Worm (Caenorhabditis elegans) whole organism, L3 larva: ENCODE data around the gene F49F1.10.
"Not testable (repeated sequence)": the region's sequence is repeated elsewhere in the genome, so short reads cannot be mapped to it uniquely, and the experiment has no call there.

Experiments used
- R02D3.7 ChIP-seq: fragments of 150-350 bp; optimal IDR thresholded peaks from 2 replicates; lab custom pipeline; 2014; ENCODE audit warnings: missing biosample characterization, missing genetic modification characterization
- ZK546.5 ChIP-seq: sonication (generic microtip); optimal IDR thresholded peaks from 2 replicates; lab custom pipeline; 2017; ENCODE audit warnings: missing biosample characterization, missing genetic modification characterization
- ama-1 ChIP-seq: fragments of 150-350 bp; optimal IDR thresholded peaks from 2 replicates; lab custom pipeline; 2018
- ceh-28 ChIP-seq: fragments of 150-350 bp; optimal IDR thresholded peaks from 2 replicates; lab custom pipeline; 2014; ENCODE audit warnings: missing biosample characterization, missing genetic modification reagents, missing genetic modification characterization
- ceh-82 ChIP-seq: fragments of 150-350 bp; optimal IDR thresholded peaks from 2 replicates; lab custom pipeline; 2014; ENCODE audit warnings: missing biosample characterization, missing genetic modification characterization
- daf-12 ChIP-seq: fragments of 150-350 bp; optimal IDR thresholded peaks from 2 replicates; lab custom pipeline; 2014; ENCODE audit warnings: missing biosample characterization, missing genetic modification reagents, missing genetic modification characterization
- elt-1 ChIP-seq: fragments of 150-350 bp; optimal IDR thresholded peaks from 2 replicates; lab custom pipeline; 2014; ENCODE audit warnings: missing biosample characterization, missing genetic modification characterization
- elt-2 ChIP-seq: sonication (generic microtip); optimal IDR thresholded peaks from 2 replicates; lab custom pipeline; 2016; ENCODE audit warnings: missing genetic modification reagents, mild to moderate bottlenecking, missing genetic modification characterization, missing compliant biosample characterization
- elt-3 ChIP-seq, 3 experiments: fragments of 150-350 bp in 1 of 3; sonication (generic microtip) in 2 of 3; optimal IDR thresholded peaks; 2 replicates in 2 of 3; 4 replicates in 1 of 3; lab custom pipeline; 2014 to 2017; ENCODE audit warnings: missing biosample characterization in 3 of 3, missing genetic modification characterization in 3 of 3
- fkh-2 ChIP-seq: fragments of 150-350 bp; optimal IDR thresholded peaks from 2 replicates; lab custom pipeline; 2014; ENCODE audit warnings: missing biosample characterization, missing genetic modification reagents, missing genetic modification characterization
- jun-1 ChIP-seq: fragments of 150-350 bp; optimal IDR thresholded peaks from 2 replicates; lab custom pipeline; 2014; ENCODE audit warnings: missing biosample characterization, missing genetic modification reagents, missing genetic modification characterization
- lin-15B ChIP-seq: fragments of 150-350 bp; optimal IDR thresholded peaks from 2 replicates; lab custom pipeline; 2014; ENCODE audit warnings: missing biosample characterization, missing genetic modification characterization
- lin-39 ChIP-seq: fragments of 150-350 bp; optimal IDR thresholded peaks from 2 replicates; lab custom pipeline; 2018; ENCODE audit warnings: missing biosample characterization, missing genetic modification reagents, missing genetic modification characterization
- lsy-12 ChIP-seq: sonication (generic microtip); optimal IDR thresholded peaks from 2 replicates; lab custom pipeline; 2016; ENCODE audit warnings: mild to moderate bottlenecking, missing genetic modification characterization, missing compliant biosample characterization
- mdl-1 ChIP-seq: fragments of 150-350 bp; optimal IDR thresholded peaks from 2 replicates; lab custom pipeline; 2014; ENCODE audit warnings: missing biosample characterization, missing genetic modification characterization
- mml-1 ChIP-seq: fragments of 150-350 bp; sonication (generic microtip); optimal IDR thresholded peaks from 3 replicates; lab custom pipeline; 2014; ENCODE audit warnings: missing biosample characterization, missing genetic modification characterization
- nfya-1 ChIP-seq: sonication (generic microtip); optimal IDR thresholded peaks from 2 replicates; lab custom pipeline; 2017; ENCODE audit warnings: missing genetic modification characterization, mild to moderate bottlenecking, missing compliant biosample characterization, antibody characterized with exemption, moderate library complexity; ENCODE audit not compliant: insufficient read depth
- nhr-12 ChIP-seq: fragments of 150-350 bp; optimal IDR thresholded peaks from 2 replicates; lab custom pipeline; 2014; ENCODE audit warnings: missing biosample characterization, missing genetic modification characterization
- nhr-23 ChIP-seq: fragments of 150-350 bp; optimal IDR thresholded peaks from 2 replicates; lab custom pipeline; 2014; ENCODE audit warnings: missing biosample characterization, missing genetic modification reagents, missing genetic modification characterization
- nhr-28 ChIP-seq: fragments of 150-350 bp; optimal IDR thresholded peaks from 2 replicates; lab custom pipeline; 2014; ENCODE audit warnings: missing biosample characterization, missing genetic modification characterization
- nhr-67 ChIP-seq: fragments of 150-350 bp; optimal IDR thresholded peaks from 2 replicates; lab custom pipeline; 2014; ENCODE audit warnings: missing biosample characterization, missing genetic modification characterization
- nhr-76 ChIP-seq: fragments of 150-350 bp; sonication (generic microtip); optimal IDR thresholded peaks from 5 replicates; lab custom pipeline; 2014; ENCODE audit warnings: missing biosample characterization, missing genetic modification characterization
- nhr-77 ChIP-seq: fragments of 150-350 bp; optimal IDR thresholded peaks from 2 replicates; lab custom pipeline; 2014; ENCODE audit warnings: missing biosample characterization, missing genetic modification characterization
- pha-4 ChIP-seq: fragments of 150-350 bp; optimal IDR thresholded peaks from 2 replicates; lab custom pipeline; 2014; ENCODE audit warnings: missing biosample characterization, missing genetic modification reagents, missing genetic modification characterization
- pqm-1 ChIP-seq: fragments of 150-350 bp; optimal IDR thresholded peaks from 2 replicates; lab custom pipeline; 2017; ENCODE audit warnings: missing biosample characterization, missing genetic modification characterization, inconsistent platforms
- sea-2 ChIP-seq: fragments of 150-350 bp; sonication (generic microtip); optimal IDR thresholded peaks from 4 replicates; lab custom pipeline; 2014; ENCODE audit warnings: missing biosample characterization, missing genetic modification reagents, missing genetic modification characterization
- skn-1 ChIP-seq: fragments of 150-350 bp; optimal IDR thresholded peaks from 2 replicates; lab custom pipeline; 2014; ENCODE audit warnings: missing biosample characterization, missing genetic modification characterization
- snpc-4 ChIP-seq: fragments of 150-350 bp; optimal IDR thresholded peaks from 2 replicates; lab custom pipeline; 2014; ENCODE audit warnings: missing biosample characterization, missing genetic modification characterization
- tbx-2 ChIP-seq: sonication (generic microtip); optimal IDR thresholded peaks from 2 replicates; lab custom pipeline; 2016; ENCODE audit warnings: mild to moderate bottlenecking, missing genetic modification characterization, missing compliant biosample characterization
- unc-39 ChIP-seq: sonication (generic microtip); optimal IDR thresholded peaks from 4 replicates; lab custom pipeline; 2017; ENCODE audit warnings: missing biosample characterization, missing genetic modification characterization
- unc-62 ChIP-seq: fragments of 150-350 bp; sonication (generic microtip); optimal IDR thresholded peaks from 4 replicates; lab custom pipeline; 2014; ENCODE audit warnings: missing biosample characterization, missing genetic modification reagents, missing genetic modification characterization
- zag-1 ChIP-seq: fragments of 150-350 bp; optimal IDR thresholded peaks from 2 replicates; lab custom pipeline; 2014; ENCODE audit warnings: missing biosample characterization, missing genetic modification characterization
- ztf-11 ChIP-seq: fragments of 150-350 bp; optimal IDR thresholded peaks from 2 replicates; lab custom pipeline; 2014; ENCODE audit warnings: missing biosample characterization, missing genetic modification characterization

F49F1.10 gene

DNA sequence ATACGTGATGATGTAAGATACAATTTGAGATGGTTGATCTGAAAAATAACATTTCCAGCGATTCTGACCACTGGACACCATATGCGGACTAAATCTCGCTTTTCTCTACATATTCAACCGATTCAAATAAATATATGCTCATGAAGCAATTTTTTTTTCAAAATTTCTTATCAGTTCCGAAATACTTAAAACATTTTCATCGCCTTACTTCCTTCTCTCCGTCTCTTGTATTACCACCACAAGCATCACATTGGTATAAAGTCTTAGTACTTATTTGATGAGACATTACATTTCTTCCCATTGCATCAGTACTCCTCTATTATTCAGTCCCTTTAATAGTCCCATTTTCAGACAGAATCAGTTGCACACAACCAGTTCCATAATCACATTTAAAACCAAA lies 15.7 kb upstream of the F49F1.10 start, which contains the start of gene K08D10.14:
Gene K08D10.14, plus strand, starts transcription at position 301 of the 400 bp plus-strand sequence.
- peak; percentile 51 for TF ChIP-seq elt-2 (tag; lab: Kevin White, UChicago)
- no peak for TF ChIP-seq tbx-2 (tag; lab: Kevin White, UChicago)

DNA sequence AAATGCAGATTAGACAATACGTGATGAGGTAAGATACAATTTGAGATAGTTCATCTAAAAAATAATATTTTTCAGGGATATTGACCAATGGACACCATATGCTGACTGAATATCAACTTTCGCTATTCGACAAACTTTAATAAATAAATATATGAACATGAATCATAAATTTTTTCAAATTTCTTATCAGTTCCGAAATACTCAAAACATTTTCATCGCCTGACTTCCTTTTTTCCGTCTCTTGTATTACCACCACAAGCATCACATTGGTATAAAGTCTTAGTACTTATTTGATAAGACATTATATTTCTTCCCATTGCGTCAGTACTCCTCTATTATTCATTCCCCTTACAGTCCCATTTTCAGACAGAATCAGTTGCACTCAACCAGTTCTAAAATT lies 13.2 kb upstream of the F49F1.10 start, which contains the start of the genes K08D10.10 and R07C12.1:
Gene K08D10.10, plus strand, starts transcription at position 93 of the 400 bp plus-strand sequence.
Gene R07C12.1, plus strand, starts transcription at position 314 of the 400 bp plus-strand sequence.
- peak; percentile 10 for TF ChIP-seq jun-1
- TF ChIP-seq daf-12 (tag; lab: Kevin White, UChicago) = no peak
- TF ChIP-seq zag-1 = no peak
- no peak for TF ChIP-seq ama-1
- no peak for TF ChIP-seq ceh-28 (tag; lab: Kevin White, UChicago)
- TF ChIP-seq mml-1 (tag; lab: Kevin White, UChicago) = no peak
- no peak for TF ChIP-seq ztf-11 (tag; lab: Kevin White, UChicago)
- TF ChIP-seq nhr-28 (tag; lab: Kevin White, UChicago) = no peak
- peak; percentile 74 for TF ChIP-seq elt-2 (tag; lab: Kevin White, UChicago)
- TF ChIP-seq unc-39 = no peak

DNA sequence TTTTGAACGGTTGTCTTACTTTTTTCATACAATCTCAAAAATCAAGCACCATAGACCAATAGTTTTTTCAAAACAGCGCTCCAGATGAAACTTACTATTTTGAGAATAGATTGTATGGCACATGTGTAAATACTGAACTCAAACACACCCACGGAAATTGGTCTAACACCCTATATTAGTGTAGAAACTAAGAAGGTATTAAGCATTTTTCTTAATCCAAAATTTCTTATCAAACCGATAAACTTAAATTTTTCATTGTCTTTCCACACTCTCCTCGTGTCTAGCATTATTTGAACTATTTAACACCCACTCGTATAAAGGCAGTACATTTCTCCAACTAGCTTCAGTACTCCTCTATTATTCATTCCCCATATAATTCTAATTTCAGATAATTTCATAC lies 11.2 kb upstream of the F49F1.10 start:
- no peak for TF ChIP-seq R02D3.7 (tag; lab: Kevin White, UChicago)
- TF ChIP-seq ceh-82 (tag; lab: Kevin White, UChicago) = no peak
- no peak for TF ChIP-seq mml-1 (tag; lab: Kevin White, UChicago)
- TF ChIP-seq elt-2 (tag; lab: Kevin White, UChicago) = peak; percentile 51

DNA sequence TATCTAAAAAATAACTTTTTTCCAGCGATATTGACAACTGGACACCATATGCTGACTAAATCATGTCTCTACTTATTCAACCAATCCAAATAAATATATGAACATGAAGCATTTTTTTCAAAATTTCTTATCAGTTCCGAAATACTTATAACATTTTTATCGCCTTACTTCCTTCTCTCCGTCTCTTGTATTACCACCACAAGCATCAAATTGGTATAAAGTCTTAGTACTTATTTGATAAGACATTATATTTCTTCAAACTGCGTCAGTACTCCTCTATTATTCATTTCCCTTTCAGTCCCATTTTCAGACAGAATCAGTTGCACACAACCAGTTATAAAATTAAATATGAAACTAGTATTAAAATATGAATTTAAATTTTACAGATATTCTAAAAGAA lies 9.0 kb upstream of the F49F1.10 start:
- TF ChIP-seq pha-4 = peak; percentile 42
- no peak for TF ChIP-seq skn-1 (tag; lab: Kevin White, UChicago)
- TF ChIP-seq unc-39 = no peak
- peak; percentile 83 for TF ChIP-seq pqm-1 (tag; lab: Kevin White, UChicago)
- TF ChIP-seq ZK546.5 (tag; lab: Kevin White, UChicago) = no peak
- peak; percentile 53 for TF ChIP-seq jun-1
- TF ChIP-seq elt-2 (tag; lab: Kevin White, UChicago) = peak; percentile 93
- TF ChIP-seq, all 47 proteins: peak for 4

DNA sequence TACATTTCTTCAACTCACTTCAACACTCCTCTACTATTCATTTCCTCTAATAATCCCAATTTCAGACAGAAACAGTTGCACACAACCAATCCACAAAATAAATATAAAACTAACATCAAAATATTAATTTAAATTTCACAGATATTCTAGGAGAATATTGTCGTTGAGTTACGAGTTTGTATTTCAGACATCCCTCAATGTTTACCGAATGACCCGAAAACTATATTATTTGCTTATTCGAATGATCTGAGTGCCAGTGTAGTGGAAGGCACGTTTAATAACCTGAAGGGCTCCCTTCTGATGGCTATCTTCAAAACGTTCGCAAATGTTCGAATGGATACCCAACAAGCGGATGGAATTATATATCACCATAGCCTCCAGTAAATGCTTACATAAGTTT lies 5.9 kb upstream of the F49F1.10 start, which contains the start of gene R07C12.3:
Gene R07C12.3, plus strand, starts transcription at position 301 of the 400 bp plus-strand sequence.
- TF ChIP-seq nhr-77 (tag; lab: Kevin White, UChicago) (no peak), ceh-28 (tag; lab: Kevin White, UChicago) (no peak), sea-2 (no peak), pha-4 (no peak), nfya-1 (tag; lab: Kevin White, UChicago) (no peak), nhr-67 (tag; lab: Kevin White, UChicago) (no peak), nhr-28 (tag; lab: Kevin White, UChicago) (no peak), skn-1 (tag; lab: Kevin White, UChicago) (no peak), mdl-1 (tag; lab: Kevin White, UChicago) (no peak), ztf-11 (tag; lab: Kevin White, UChicago) (no peak), nhr-12 (tag; lab: Kevin White, UChicago) (no peak), zag-1 (no peak), ama-1 (no peak), mml-1 (tag; lab: Kevin White, UChicago) (no peak), lin-39 (tag; lab: Kevin White, UChicago) (no peak)
- TF ChIP-seq, all 47 proteins: peak for 0

DNA sequence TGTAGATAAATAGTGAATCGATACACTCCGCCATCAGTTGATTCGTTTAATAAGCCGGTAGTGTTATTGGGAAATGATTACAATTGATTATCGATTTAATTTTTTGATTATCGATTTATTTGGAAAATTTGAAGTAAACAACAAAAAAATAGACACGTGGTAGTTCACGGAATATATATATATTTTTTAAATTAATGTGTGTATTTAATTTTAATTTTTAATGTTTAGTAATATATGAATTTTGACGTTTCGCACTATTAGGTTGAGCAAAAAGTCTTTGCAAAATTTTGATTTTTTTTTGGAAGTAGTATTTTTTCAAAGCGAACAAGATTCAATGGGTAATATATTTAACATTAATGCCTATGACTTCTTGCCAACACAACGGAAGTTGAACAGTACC lies 4.1 kb upstream of the F49F1.10 start, which contains the start of gene F49F1.12:
Gene F49F1.12, minus strand, starts transcription at position 101 of the 400 bp plus-strand sequence.
- not testable (repeated sequence) for TF ChIP-seq zag-1; ama-1; ceh-28 (tag; lab: Kevin White, UChicago)

DNA sequence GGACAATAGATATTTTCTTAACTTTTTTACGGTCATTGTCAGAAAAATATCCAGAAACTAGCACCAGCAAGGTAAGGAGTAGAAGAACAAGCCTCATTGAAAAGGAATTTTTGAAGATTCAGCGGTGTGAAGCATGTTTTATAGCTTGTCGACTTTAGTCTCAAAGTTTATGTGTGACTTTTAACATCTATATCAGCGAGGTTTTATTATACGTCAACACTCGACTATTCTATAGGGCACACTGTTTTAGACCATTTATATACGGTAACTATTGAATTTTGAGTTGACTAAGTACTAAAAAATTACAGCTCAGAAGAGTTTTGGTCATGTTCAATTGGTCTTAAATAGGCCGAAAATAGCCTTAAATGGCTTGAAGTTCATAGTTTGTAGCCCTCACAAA lies 2.4 kb upstream of the F49F1.10 start, which contains the start of gene F49F1.11:
Gene F49F1.11, minus strand, starts transcription at position 101 of the 400 bp plus-strand sequence.
- TF ChIP-seq sea-2 = no peak
- no peak for TF ChIP-seq daf-12 (tag; lab: Kevin White, UChicago)

DNA sequence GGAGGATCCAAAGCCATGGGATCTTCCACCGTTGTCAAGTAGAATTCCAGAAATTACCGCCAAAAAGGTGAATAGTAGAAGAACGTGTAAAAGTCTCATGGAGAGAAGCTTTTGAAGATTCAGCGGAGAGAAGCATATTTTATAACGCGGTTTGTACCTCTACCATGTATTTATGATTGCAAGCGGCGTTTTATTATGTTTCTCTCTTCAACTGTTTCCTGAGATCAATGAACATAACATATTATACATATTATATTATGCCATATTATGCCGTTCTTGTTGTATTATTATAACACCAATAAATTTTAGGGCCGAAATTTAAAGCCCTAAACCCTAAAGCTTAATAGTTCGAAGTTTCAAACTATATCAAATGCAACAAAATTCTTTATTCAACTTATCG lies 1.3 kb upstream of the F49F1.10 start, which contains the start of gene F49F1.18:
Gene F49F1.18, minus strand, starts transcription at position 101 of the 400 bp plus-strand sequence.
- no peak for TF ChIP-seq fkh-2 (tag; lab: Kevin White, UChicago)
- no peak for TF ChIP-seq lin-15B (tag; lab: Kevin White, UChicago)
- TF ChIP-seq nhr-67 (tag; lab: Kevin White, UChicago) = no peak
- no peak for TF ChIP-seq nhr-77 (tag; lab: Kevin White, UChicago)
- TF ChIP-seq pha-4 = no peak
- no peak for TF ChIP-seq daf-12 (tag; lab: Kevin White, UChicago)
- TF ChIP-seq nfya-1 (tag; lab: Kevin White, UChicago) = no peak
- TF ChIP-seq ceh-82 (tag; lab: Kevin White, UChicago) = no peak
- TF ChIP-seq lin-39 (tag; lab: Kevin White, UChicago) = no peak
- TF ChIP-seq elt-3 (tag; optimal IDR thresholded peaks at IDR 0.05; lab: Kevin White, UChicago) = no peak
- TF ChIP-seq snpc-4 (tag; lab: Kevin White, UChicago) = no peak
- no peak for TF ChIP-seq lsy-12 (tag; lab: Kevin White, UChicago)
- TF ChIP-seq mml-1 (tag; lab: Kevin White, UChicago) = no peak
- TF ChIP-seq elt-1 (tag; lab: Kevin White, UChicago) = no peak
- no peak for TF ChIP-seq nhr-23 (tag; lab: Kevin White, UChicago)
- TF ChIP-seq elt-2 (tag; lab: Kevin White, UChicago) = no peak
- TF ChIP-seq unc-62 (GFP tag; lab: Kevin White, UChicago) = no peak
- TF ChIP-seq ztf-11 (tag; lab: Kevin White, UChicago) = no peak
- TF ChIP-seq nhr-76 = no peak
- no peak for TF ChIP-seq nhr-12 (tag; lab: Kevin White, UChicago)
